Fruit fly (Drosophila melanogaster) whole organism, prepupa: ENCODE measurements around the gene CG8630.

Experiments used
- CG6808 ChIP-seq: fragments of 200-800 bp; sonication (Bioruptor generic); optimal IDR thresholded peaks from 3 replicates; lab custom pipeline; 2017; ENCODE audit warnings: missing biosample characterization, missing genetic modification characterization, mild to moderate bottlenecking, moderate library complexity, missing genetic modification reagents
- Sox14 ChIP-seq: fragments of 200-800 bp; sonication (Bioruptor generic); optimal IDR thresholded peaks from 3 replicates; lab custom pipeline; 2016; ENCODE audit warnings: missing biosample characterization, missing genetic modification characterization
- eg ChIP-seq: fragments of 200-800 bp; sonication (Bioruptor generic); IDR thresholded peaks from 3 replicates; pipeline ENCODE4 v1.3.6; 2022; ENCODE audit warnings: missing biosample characterization, missing genetic modification characterization
- esn ChIP-seq: fragments of 200-800 bp; sonication (Bioruptor generic); optimal IDR thresholded peaks from 2 replicates; lab custom pipeline; 2016; ENCODE audit warnings: missing biosample characterization, mild to moderate bottlenecking, missing genetic modification characterization, moderate library complexity
- topi ChIP-seq: fragments of 200-800 bp; sonication (Bioruptor generic); optimal IDR thresholded peaks from 3 replicates; lab custom pipeline; 2016; ENCODE audit warnings: missing biosample characterization, missing genetic modification characterization

DNA sequence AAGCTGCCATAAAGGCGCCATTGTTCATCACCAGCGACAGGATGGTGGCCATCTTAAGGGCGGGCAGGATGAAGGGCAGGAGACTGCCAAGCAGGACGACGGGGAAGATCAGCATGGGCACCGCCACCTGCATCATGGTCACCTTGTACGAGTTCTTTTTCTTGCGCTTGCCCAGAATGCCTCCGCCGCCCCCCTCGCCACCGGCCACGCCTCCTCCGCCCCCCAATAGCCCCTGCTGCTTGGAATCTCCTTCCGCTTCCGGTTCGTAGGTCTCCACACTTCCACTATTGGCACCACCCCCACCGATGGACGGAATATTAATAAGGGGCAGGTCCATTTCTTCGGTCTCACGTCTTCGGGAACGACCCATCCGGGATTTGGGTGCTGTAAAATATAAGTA, 5.6 kb downstream of the CG8630 start:
- TF ChIP-seq eg (GFP tag; lab: Robert Waterston, UW), result no peak
- no peak for TF ChIP-seq Sox14
- TF ChIP-seq topi, result no peak
- TF ChIP-seq esn, result no peak
- no peak for TF ChIP-seq CG6808
